Worm (Caenorhabditis elegans) whole organism, L1 larva: ENCODE results near the gene T03G6.3.

Experiments
- C16A3.4 ChIP-seq: fragments of 150-350 bp; optimal IDR thresholded peaks from 2 replicates; lab custom pipeline; 2014; ENCODE audit warnings: missing biosample characterization, missing genetic modification characterization
- C34B4.2 ChIP-seq: sonication (generic microtip); optimal IDR thresholded peaks from 2 replicates; lab custom pipeline; 2017; ENCODE audit warnings: mild to moderate bottlenecking, missing genetic modification characterization, missing compliant biosample characterization
- Y116A8C.19 ChIP-seq: sonication (generic microtip); optimal IDR thresholded peaks from 2 replicates; lab custom pipeline; 2016; ENCODE audit warnings: missing compliant biosample characterization, missing genetic modification characterization, borderline replicate concordance
- ama-1 ChIP-seq: fragments of 150-350 bp; optimal IDR thresholded peaks from 2 replicates; lab custom pipeline; 2014
- blmp-1 ChIP-seq: fragments of 150-350 bp; optimal IDR thresholded peaks from 2 replicates; lab custom pipeline; 2014; ENCODE audit warnings: missing biosample characterization, missing genetic modification characterization
- ceh-63 ChIP-seq: fragments of 200-800 bp; sonication (Bioruptor generic); optimal IDR thresholded peaks from 2 replicates; lab custom pipeline; 2018; ENCODE audit warnings: mild to moderate bottlenecking, missing genetic modification characterization, missing compliant biosample characterization
- ceh-82 ChIP-seq, 3 experiments: fragments of 150-350 bp in 1 of 3; sonication (generic microtip) in 2 of 3; optimal IDR thresholded peaks; 2 replicates each; lab custom pipeline; 2014 to 2017; ENCODE audit warnings: missing biosample characterization in 3 of 3, missing genetic modification characterization in 3 of 3
- ceh-88 ChIP-seq: fragments of 200-800 bp; sonication (Bioruptor generic); IDR thresholded peaks from 2 replicates; pipeline ENCODE4 v1.3.6; 2022; ENCODE audit warnings: missing genetic modification characterization, missing compliant biosample characterization
- efl-1 ChIP-seq, 4 experiments: fragments of 150-350 bp; optimal IDR thresholded peaks in 3 of 4; peaks in 1 of 4; 1 replicate in 1 of 4; 2 replicates in 3 of 4; lab custom pipeline; 2014; ENCODE audit warnings: missing biosample characterization in 2 of 4, missing genetic modification characterization in 2 of 4, missing genetic modification reagents in 2 of 4
- elt-2 ChIP-seq: sonication (generic microtip); optimal IDR thresholded peaks from 2 replicates; lab custom pipeline; 2016; ENCODE audit warnings: missing genetic modification characterization, mild to moderate bottlenecking, inconsistent platforms, missing compliant biosample characterization, missing genetic modification reagents
- fos-1 ChIP-seq: fragments of 150-350 bp; optimal IDR thresholded peaks from 2 replicates; lab custom pipeline; 2014; ENCODE audit warnings: missing biosample characterization, missing genetic modification characterization
- grh-1 ChIP-seq: fragments of 200-800 bp; sonication (Bioruptor generic); IDR thresholded peaks from 2 replicates; pipeline ENCODE4 v1.3.6; 2022; ENCODE audit warnings: missing genetic modification reagents, missing genetic modification characterization, missing compliant biosample characterization
- hlh-17 ChIP-seq: fragments of 200-800 bp; sonication (Bioruptor generic); optimal IDR thresholded peaks from 2 replicates; lab custom pipeline; 2018; ENCODE audit warnings: missing genetic modification characterization, mild to moderate bottlenecking, missing compliant biosample characterization, moderate library complexity, borderline replicate concordance
- hpl-2 ChIP-seq: fragments of 150-350 bp; optimal IDR thresholded peaks from 2 replicates; lab custom pipeline; 2014; ENCODE audit warnings: missing biosample characterization, missing genetic modification reagents, missing genetic modification characterization
- irx-1 ChIP-seq: sonication (generic microtip); optimal IDR thresholded peaks from 2 replicates; lab custom pipeline; 2016; ENCODE audit warnings: missing genetic modification characterization, missing compliant biosample characterization
- isw-1 ChIP-seq: fragments of 200-800 bp; sonication (Bioruptor generic); IDR thresholded peaks from 2 replicates; pipeline ENCODE4 v1.3.6; 2022; ENCODE audit warnings: missing genetic modification characterization, missing compliant biosample characterization
- jun-1 ChIP-seq: fragments of 150-350 bp; optimal IDR thresholded peaks from 2 replicates; lab custom pipeline; 2014; ENCODE audit warnings: missing biosample characterization, missing genetic modification reagents, missing genetic modification characterization
- lin-15B ChIP-seq: fragments of 150-350 bp; sonication (generic microtip); optimal IDR thresholded peaks from 3 replicates; lab custom pipeline; 2014; ENCODE audit warnings: missing biosample characterization, missing genetic modification characterization
- lin-35 ChIP-seq, 2 experiments: fragments of 150-350 bp; optimal IDR thresholded peaks; 2 replicates each; lab custom pipeline; 2014; ENCODE audit warnings: missing biosample characterization in 2 of 2, missing genetic modification characterization in 2 of 2, missing genetic modification reagents in 2 of 2
- lin-39 ChIP-seq: fragments of 150-350 bp; optimal IDR thresholded peaks from 2 replicates; lab custom pipeline; 2014; ENCODE audit warnings: missing biosample characterization, missing genetic modification reagents, missing genetic modification characterization
- lir-3 ChIP-seq: sonication (generic microtip); optimal IDR thresholded peaks from 2 replicates; lab custom pipeline; 2016; ENCODE audit warnings: mild to moderate bottlenecking, missing genetic modification characterization, moderate library complexity, missing compliant biosample characterization; ENCODE audit not compliant: poor library complexity
- mab-9 ChIP-seq: fragments of 200-800 bp; sonication (Bioruptor generic); IDR thresholded peaks from 2 replicates; pipeline ENCODE4 v1.3.6; 2022; ENCODE audit warnings: missing genetic modification reagents, missing genetic modification characterization, missing compliant biosample characterization
- mdl-1 ChIP-seq, 2 experiments: fragments of 150-350 bp; optimal IDR thresholded peaks; 2 replicates each; lab custom pipeline; 2014 to 2017; ENCODE audit warnings: missing biosample characterization in 2 of 2, missing genetic modification characterization in 2 of 2, inconsistent platforms in 1 of 2
- nhr-11 ChIP-seq: fragments of 150-350 bp; optimal IDR thresholded peaks from 2 replicates; lab custom pipeline; 2014; ENCODE audit warnings: missing biosample characterization, missing genetic modification characterization
- nhr-19 ChIP-seq: fragments of 200-800 bp; sonication (Bioruptor generic); conservative IDR thresholded peaks from 2 replicates; pipeline ENCODE4 v1.3.6; 2022; ENCODE audit warnings: missing genetic modification characterization, missing compliant biosample characterization
- nhr-20 ChIP-seq: sonication (generic microtip); optimal IDR thresholded peaks from 2 replicates; lab custom pipeline; 2016; ENCODE audit warnings: mild to moderate bottlenecking, missing genetic modification characterization, missing compliant biosample characterization
- nhr-237 ChIP-seq: fragments of 150-350 bp; optimal IDR thresholded peaks from 2 replicates; lab custom pipeline; 2014; ENCODE audit warnings: missing biosample characterization, missing genetic modification characterization
- nhr-28 ChIP-seq: fragments of 150-350 bp; optimal IDR thresholded peaks from 2 replicates; lab custom pipeline; 2014; ENCODE audit warnings: missing biosample characterization, missing genetic modification characterization
- nhr-47 ChIP-seq: sonication (generic microtip); optimal IDR thresholded peaks from 2 replicates; lab custom pipeline; 2016; ENCODE audit warnings: mild to moderate bottlenecking, missing genetic modification characterization, moderate library complexity, missing compliant biosample characterization
- nhr-76 ChIP-seq: sonication (generic microtip); optimal IDR thresholded peaks from 2 replicates; lab custom pipeline; 2017; ENCODE audit warnings: missing biosample characterization, missing genetic modification characterization
- nhr-77 ChIP-seq: fragments of 150-350 bp; optimal IDR thresholded peaks from 2 replicates; lab custom pipeline; 2014; ENCODE audit warnings: missing biosample characterization, missing genetic modification characterization
- nhr-84 ChIP-seq: sonication (generic microtip); optimal IDR thresholded peaks from 2 replicates; lab custom pipeline; 2017; ENCODE audit warnings: missing biosample characterization, missing genetic modification characterization
- nhr-90 ChIP-seq: sonication (generic microtip); optimal IDR thresholded peaks from 2 replicates; lab custom pipeline; 2016; ENCODE audit warnings: mild to moderate bottlenecking, missing genetic modification characterization, missing compliant biosample characterization; ENCODE audit not compliant: poor library complexity
- rnt-1 ChIP-seq: sonication (generic microtip); optimal IDR thresholded peaks from 2 replicates; lab custom pipeline; 2016; ENCODE audit warnings: mild to moderate bottlenecking, missing genetic modification characterization, moderate library complexity, missing compliant biosample characterization
- skn-1 ChIP-seq: fragments of 150-350 bp; optimal IDR thresholded peaks from 2 replicates; lab custom pipeline; 2014; ENCODE audit warnings: missing biosample characterization, missing genetic modification characterization
- snu-23 ChIP-seq: sonication (generic microtip); optimal IDR thresholded peaks from 2 replicates; lab custom pipeline; 2016; ENCODE audit warnings: missing genetic modification characterization, missing compliant biosample characterization
- sox-4 ChIP-seq: sonication (generic microtip); optimal IDR thresholded peaks from 2 replicates; lab custom pipeline; 2016; ENCODE audit warnings: missing genetic modification characterization, missing compliant biosample characterization
- sptf-1 ChIP-seq: fragments of 150-350 bp; optimal IDR thresholded peaks from 2 replicates; lab custom pipeline; 2014; ENCODE audit warnings: missing biosample characterization, missing genetic modification characterization
- sup-37 ChIP-seq: fragments of 200-800 bp; sonication (Bioruptor generic); optimal IDR thresholded peaks from 2 replicates; lab custom pipeline; 2018; ENCODE audit warnings: mild to moderate bottlenecking, missing genetic modification characterization, missing compliant biosample characterization
- swsn-7 ChIP-seq: sonication (generic microtip); optimal IDR thresholded peaks from 2 replicates; lab custom pipeline; 2016; ENCODE audit warnings: missing genetic modification characterization, missing compliant biosample characterization
- tbx-2 ChIP-seq: sonication (generic microtip); optimal IDR thresholded peaks from 2 replicates; lab custom pipeline; 2016; ENCODE audit warnings: missing genetic modification characterization, missing compliant biosample characterization
- tlp-1 ChIP-seq: fragments of 150-350 bp; optimal IDR thresholded peaks from 2 replicates; lab custom pipeline; 2014; ENCODE audit warnings: missing biosample characterization, missing genetic modification characterization
- unc-62 ChIP-seq: fragments of 150-350 bp; optimal IDR thresholded peaks from 2 replicates; lab custom pipeline; 2014; ENCODE audit warnings: missing biosample characterization, missing genetic modification reagents, missing genetic modification characterization

Gene T03G6.3

DNA sequence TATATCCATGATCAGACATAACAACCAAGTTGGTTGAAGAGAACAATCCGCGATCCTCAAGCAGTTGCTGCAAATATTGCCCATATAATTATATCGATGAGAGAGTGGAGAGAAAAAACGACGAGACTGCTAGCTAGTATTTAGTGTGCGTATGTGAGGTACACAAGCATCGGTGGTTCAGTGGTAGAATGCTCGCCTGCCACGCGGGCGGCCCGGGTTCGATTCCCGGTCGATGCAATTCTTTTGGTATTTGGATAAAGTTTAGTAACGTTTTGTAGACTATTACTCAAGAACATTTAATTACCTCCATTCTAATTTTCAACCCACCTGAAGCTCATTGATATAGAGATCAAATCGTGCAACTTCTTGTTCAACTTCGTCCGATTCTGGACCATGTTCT, 2.4 kb downstream of the T03G6.3 start (continued):
- TF ChIP-seq nhr-20 (tag; lab: Kevin White, UChicago) = peak; percentile 78
- TF ChIP-seq rnt-1 (tag; lab: Kevin White, UChicago) = peak; percentile 63
- TF ChIP-seq C34B4.2 (tag; lab: Kevin White, UChicago) = no peak
- TF ChIP-seq ceh-63 (GFP tag; lab: Kevin White, UChicago) = no peak
- TF ChIP-seq sup-37 (GFP tag; lab: Kevin White, UChicago) = no peak
- no peak for TF ChIP-seq unc-62 (GFP tag; lab: Kevin White, UChicago)
- TF ChIP-seq lir-3 (tag; lab: Kevin White, UChicago) = peak; percentile 49
- TF ChIP-seq isw-1 (GFP tag; lab: Robert Waterston, UW) = no peak
- TF ChIP-seq ama-1 = no peak
- no peak for TF ChIP-seq nhr-237 (tag; lab: Kevin White, UChicago)
- no peak for TF ChIP-seq lin-39
- peak; percentile 32 for TF ChIP-seq elt-2 (tag; lab: Kevin White, UChicago)
- TF ChIP-seq sptf-1 (tag; lab: Kevin White, UChicago) = no peak
- no peak for TF ChIP-seq tlp-1 (tag; lab: Kevin White, UChicago)
- TF ChIP-seq mab-9 (GFP tag; lab: Robert Waterston, UW) = no peak
- TF ChIP-seq fos-1 (tag; lab: Kevin White, UChicago) = peak; percentile 39
- TF ChIP-seq skn-1 = peak; percentile 91
- TF ChIP-seq nhr-28 (tag; lab: Kevin White, UChicago) = no peak
- TF ChIP-seq hlh-17 = no peak
- TF ChIP-seq grh-1 (GFP tag; lab: Robert Waterston, UW) = 0 out of 2 replicates have a peak, but pooled peaks have one; percentile 31
- peak in 1 of 2 experiments; percentile 67 for TF ChIP-seq mdl-1 (tag; optimal IDR thresholded peaks at IDR 0.05; lab: Kevin White, UChicago)
- peak; percentile 83 for TF ChIP-seq nhr-47 (tag; lab: Kevin White, UChicago)
- TF ChIP-seq nhr-77 = peak; percentile 38
- TF ChIP-seq irx-1 = peak; percentile 6
- peak; percentile 83 for TF ChIP-seq snu-23 (GFP tag; lab: Kevin White, UChicago)
- no peak for TF ChIP-seq hpl-2 (GFP tag; lab: Kevin White, UChicago)
- TF ChIP-seq efl-1 (optimal IDR thresholded peaks at IDR 0.05; lab: Kevin White, UChicago) = peak; percentile 1 to 21
- peak in 1 of 2 experiments; percentile 93 for TF ChIP-seq efl-1 (GFP tag; optimal IDR thresholded peaks at IDR 0.05 in 1 of 2; lab: Kevin White, UChicago)
- TF ChIP-seq ceh-88 (GFP tag; lab: Robert Waterston, UW) = peak; percentile 56; the same call in 1 of the 2 replicates
- peak; percentile 11 to 60 (median 54) for TF ChIP-seq ceh-82 (tag; optimal IDR thresholded peaks at IDR 0.05; lab: Kevin White, UChicago)
- TF ChIP-seq sox-4 = peak; percentile 15
- no peak for TF ChIP-seq nhr-76 (tag; lab: Kevin White, UChicago)
- TF ChIP-seq nhr-90 = peak; percentile 76
- TF ChIP-seq jun-1 (tag; lab: Kevin White, UChicago) = peak; percentile 25
- TF ChIP-seq Y116A8C.19 (tag; lab: Kevin White, UChicago) = no peak
- TF ChIP-seq lin-35 (GFP tag; optimal IDR thresholded peaks at IDR 0.05; lab: Kevin White, UChicago) = peak; percentile 30 to 70
- TF ChIP-seq nhr-84 (tag; lab: Kevin White, UChicago) = no peak
- peak; percentile 75 for TF ChIP-seq nhr-19 (GFP tag; lab: Robert Waterston, UW)
- peak; percentile 72 for TF ChIP-seq swsn-7
- TF ChIP-seq nhr-11 (tag; lab: Kevin White, UChicago) = no peak
- TF ChIP-seq lin-15B = no peak
- peak; percentile 71 for TF ChIP-seq C16A3.4 (tag; lab: Kevin White, UChicago)
- TF ChIP-seq, all 84 proteins: peak for 38

DNA sequence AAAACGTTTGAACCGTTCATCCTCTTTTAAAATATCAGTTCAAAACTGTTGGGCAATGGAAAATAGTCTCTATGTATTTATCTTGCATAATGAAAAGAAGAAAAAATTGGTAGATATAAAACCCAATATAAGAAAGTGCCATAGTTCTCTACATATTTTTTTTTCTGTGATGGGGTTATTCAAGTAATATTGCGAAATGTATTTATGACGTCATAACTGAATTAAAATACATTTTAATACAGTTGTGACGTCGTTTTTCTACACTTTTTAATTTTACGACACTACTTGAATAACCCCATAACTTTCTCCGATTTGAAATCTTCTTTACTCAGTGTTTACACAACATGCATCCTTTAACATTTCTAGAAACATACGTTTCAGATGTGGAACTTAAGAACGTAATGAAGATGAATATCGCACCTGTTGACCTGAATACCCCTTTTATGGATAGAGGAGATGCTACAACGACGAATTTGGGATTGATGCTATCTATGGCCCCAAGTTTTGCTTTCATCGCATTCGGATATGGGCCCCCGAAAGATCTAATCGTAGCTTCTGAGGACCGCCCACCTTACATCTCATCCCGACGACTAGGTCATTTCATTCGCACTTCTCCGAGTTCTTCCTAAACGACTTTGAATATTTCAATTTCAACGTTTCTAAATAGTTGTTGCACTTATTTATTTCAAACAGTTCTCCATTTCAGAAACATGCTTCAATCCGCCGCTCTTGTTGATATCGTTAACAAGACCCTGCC, 7.8 kb downstream of the T03G6.3 start, which contains the start of gene T03G6.1:
Gene T03G6.1 (plus strand): TSS at position 707 of the 757 bp plus-strand sequence.
- TF ChIP-seq sup-37 (GFP tag; lab: Kevin White, UChicago) (no peak), nhr-28 (tag; lab: Kevin White, UChicago) (no peak), tbx-2 (no peak), blmp-1 (tag; lab: Kevin White, UChicago) (peak; percentile 50)
- TF ChIP-seq, all 84 proteins: peak for 1
